Worm (Caenorhabditis elegans) whole organism, midembryonic: ENCODE data around the gene trap-3.

Experiments
- T22C8.4 ChIP-seq: fragments of 200-800 bp; sonication (Bioruptor generic); IDR thresholded peaks from 2 replicates; pipeline ENCODE4 v1.3.6; 2022; ENCODE audit warnings: missing genetic modification characterization, missing compliant biosample characterization
- flt-1 ChIP-seq: fragments of 200-800 bp; sonication (Bioruptor generic); IDR thresholded peaks from 2 replicates; pipeline ENCODE4 v1.3.6; 2022; ENCODE audit warnings: missing genetic modification characterization, missing compliant biosample characterization
- klf-2 ChIP-seq: fragments of 200-800 bp; sonication (Bioruptor generic); conservative IDR thresholded peaks from 2 replicates; pipeline ENCODE4 v1.3.6; 2022; ENCODE audit warnings: missing genetic modification reagents, missing genetic modification characterization, missing compliant biosample characterization
- ref-1 ChIP-seq: fragments of 200-800 bp; sonication (Bioruptor generic); conservative IDR thresholded peaks from 2 replicates; pipeline ENCODE4 v1.3.6; 2022; ENCODE audit warnings: missing genetic modification reagents, missing genetic modification characterization, missing compliant biosample characterization
- ztf-23 ChIP-seq: fragments of 200-800 bp; sonication (Bioruptor generic); IDR thresholded peaks from 2 replicates; pipeline ENCODE4 v1.3.6; 2022; ENCODE audit warnings: missing genetic modification reagents, missing genetic modification characterization, missing compliant biosample characterization

- TF ChIP-seq flt-1 (GFP tag; lab: Robert Waterston, UW) (no peak), ref-1 (GFP tag; lab: Robert Waterston, UW) (no peak), T22C8.4 (no peak), klf-2 (GFP tag; lab: Robert Waterston, UW) (no peak), ztf-23 (no peak)
Measured at ce11 chrIV:2348862-2349321, 40.4 kb upstream of the trap-3 start, which contains the start of the genes ppgn-1 and tftc-1.
